Fruit fly (Drosophila melanogaster) whole organism, embryonic: ENCODE results near the gene CG17010.
A peak's percentile ranks its signal among the peaks of the same experiment; 100 is the strongest.

Experiments
- Atf3 ChIP-seq: fragments of 200-800 bp; sonication (Bioruptor generic); optimal IDR thresholded peaks from 3 replicates; lab custom pipeline; 2016; ENCODE audit warnings: missing biosample characterization, missing genetic modification characterization
- Atf6 ChIP-seq: fragments of 200-800 bp; sonication (Bioruptor generic); IDR thresholded peaks from 2 replicates; pipeline ENCODE4 v1.3.6; 2022; ENCODE audit warnings: missing biosample characterization, missing genetic modification characterization
- CG10366 ChIP-seq: fragments of 200-800 bp; sonication (Bioruptor generic); IDR thresholded peaks from 2 replicates; pipeline ENCODE4 v1.3.6; 2022; ENCODE audit warnings: missing biosample characterization, missing genetic modification characterization
- CG11456 ChIP-seq: fragments of 200-800 bp; sonication (Bioruptor generic); IDR thresholded peaks from 3 replicates; pipeline ENCODE4 v1.3.6; 2022; ENCODE audit warnings: missing biosample characterization, missing genetic modification characterization
- CG12659 ChIP-seq: fragments of 200-800 bp; sonication (Bioruptor generic); optimal IDR thresholded peaks from 3 replicates; lab custom pipeline; 2017; ENCODE audit warnings: mild to moderate bottlenecking, missing biosample characterization, missing genetic modification reagents, missing genetic modification characterization
- CG13123 ChIP-seq: fragments of 200-800 bp; sonication (Bioruptor generic); optimal IDR thresholded peaks from 2 replicates; lab custom pipeline; 2016; ENCODE audit warnings: missing biosample characterization, missing genetic modification characterization
- CG14710 ChIP-seq: fragments of 200-800 bp; sonication (Bioruptor generic); optimal IDR thresholded peaks from 3 replicates; lab custom pipeline; 2019; ENCODE audit warnings: missing biosample characterization, mild to moderate bottlenecking, missing genetic modification characterization, moderate library complexity
- CG1603 ChIP-seq: fragments of 200-800 bp; sonication (Bioruptor generic); optimal IDR thresholded peaks from 2 replicates; lab custom pipeline; 2019; ENCODE audit warnings: missing biosample characterization, mild to moderate bottlenecking, missing genetic modification characterization, moderate library complexity
- CG1832 ChIP-seq: fragments of 200-800 bp; sonication (Bioruptor generic); optimal IDR thresholded peaks from 2 replicates; lab custom pipeline; 2017; ENCODE audit warnings: missing biosample characterization, mild to moderate bottlenecking, missing genetic modification characterization, inconsistent platforms
- CG2116 ChIP-seq: fragments of 200-800 bp; sonication (Bioruptor generic); optimal IDR thresholded peaks from 3 replicates; lab custom pipeline; 2018; ENCODE audit warnings: missing biosample characterization, mild to moderate bottlenecking, missing genetic modification characterization
- CG2202 ChIP-seq: fragments of 200-800 bp; sonication (Bioruptor generic); optimal IDR thresholded peaks from 2 replicates; lab custom pipeline; 2018; ENCODE audit warnings: missing biosample characterization, mild to moderate bottlenecking, missing genetic modification characterization
- CG31441 ChIP-seq: fragments of 200-800 bp; sonication (Bioruptor generic); IDR thresholded peaks from 2 replicates; pipeline ENCODE4 v1.3.6; 2022; ENCODE audit warnings: missing biosample characterization, missing genetic modification characterization
- CG5953 ChIP-seq: fragments of 200-800 bp; sonication (Bioruptor generic); IDR thresholded peaks from 2 replicates; pipeline ENCODE4 v1.3.6; 2022; ENCODE audit warnings: missing biosample characterization, missing genetic modification characterization
- CG6854 ChIP-seq: fragments of 200-800 bp; sonication (Bioruptor generic); optimal IDR thresholded peaks from 3 replicates; lab custom pipeline; 2017; ENCODE audit warnings: missing biosample characterization, mild to moderate bottlenecking, missing genetic modification characterization
- CG7271 ChIP-seq: fragments of 200-800 bp; sonication (Bioruptor generic); optimal IDR thresholded peaks from 2 replicates; lab custom pipeline; 2018; ENCODE audit warnings: missing biosample characterization, mild to moderate bottlenecking, missing genetic modification characterization, moderate library complexity
- CG8290 ChIP-seq, 3 experiments: fragments of 200-800 bp; sonication (Bioruptor generic); optimal IDR thresholded peaks; 2 replicates each; lab custom pipeline; 2016 to 2019; ENCODE audit warnings: missing biosample characterization in 3 of 3, missing genetic modification characterization in 3 of 3, mild to moderate bottlenecking in 2 of 3, moderate library complexity in 1 of 3
- CG9727 ChIP-seq: fragments of 200-800 bp; sonication (Bioruptor generic); optimal IDR thresholded peaks from 3 replicates; lab custom pipeline; 2017; ENCODE audit warnings: missing biosample characterization, mild to moderate bottlenecking, missing genetic modification characterization
- Deaf1 ChIP-seq: fragments of 200-800 bp; optimal IDR thresholded peaks from 3 replicates; lab custom pipeline; 2019; ENCODE audit warnings: missing biosample characterization, mild to moderate bottlenecking, missing genetic modification characterization, moderate library complexity
- ERR ChIP-seq: fragments of 200-800 bp; sonication (Bioruptor generic); optimal IDR thresholded peaks from 2 replicates; lab custom pipeline; 2016; ENCODE audit warnings: missing biosample characterization, missing genetic modification characterization
- Elba2 ChIP-seq: fragments of 200-800 bp; sonication (Bioruptor generic); optimal IDR thresholded peaks from 3 replicates; lab custom pipeline; 2016; ENCODE audit warnings: missing biosample characterization, missing genetic modification characterization
- GATAe ChIP-seq: fragments of 200-800 bp; sonication (Bioruptor generic); conservative IDR thresholded peaks from 2 replicates; pipeline ENCODE4 v1.3.6; 2022; ENCODE audit warnings: missing biosample characterization, missing genetic modification characterization
- HLHmδ ChIP-seq: fragments of 200-800 bp; sonication (Bioruptor generic); optimal IDR thresholded peaks from 2 replicates; lab custom pipeline; 2018; ENCODE audit warnings: missing biosample characterization, mild to moderate bottlenecking, missing genetic modification characterization, moderate library complexity
- Jarid2 ChIP-seq: fragments of 200-800 bp; sonication (Bioruptor generic); optimal IDR thresholded peaks from 3 replicates; lab custom pipeline; 2017; ENCODE audit warnings: mild to moderate bottlenecking, missing biosample characterization, missing genetic modification reagents, missing genetic modification characterization
- MTF-1 ChIP-seq: fragments of 200-800 bp; sonication (Bioruptor generic); optimal IDR thresholded peaks from 2 replicates; lab custom pipeline; 2018; ENCODE audit warnings: missing biosample characterization, mild to moderate bottlenecking, missing genetic modification characterization, borderline replicate concordance
- Mes4 ChIP-seq: fragments of 200-800 bp; sonication (Bioruptor generic); optimal IDR thresholded peaks from 2 replicates; lab custom pipeline; 2016; ENCODE audit warnings: missing biosample characterization, missing genetic modification characterization
- Pdp1 ChIP-seq, 2 experiments: fragments of 200-800 bp; sonication (Bioruptor generic); optimal IDR thresholded peaks; 3 replicates each; lab custom pipeline; 2016; ENCODE audit warnings: missing biosample characterization in 2 of 2, missing genetic modification characterization in 2 of 2, mild to moderate bottlenecking in 1 of 2, moderate library complexity in 1 of 2
- Spps ChIP-seq: fragments of 200-800 bp; sonication (Bioruptor generic); optimal IDR thresholded peaks from 2 replicates; lab custom pipeline; 2018; ENCODE audit warnings: missing biosample characterization, mild to moderate bottlenecking, missing genetic modification characterization
- Usf ChIP-seq: fragments of 200-800 bp; sonication (Bioruptor generic); optimal IDR thresholded peaks from 2 replicates; lab custom pipeline; 2017; ENCODE audit warnings: missing genotype, missing biosample characterization, missing genetic modification characterization
- ab ChIP-seq: fragments of 200-800 bp; sonication (Bioruptor generic); optimal IDR thresholded peaks from 2 replicates; lab custom pipeline; 2016; ENCODE audit warnings: missing biosample characterization, missing genetic modification characterization
- bab2 ChIP-seq: fragments of 200-800 bp; sonication (Bioruptor generic); optimal IDR thresholded peaks from 2 replicates; lab custom pipeline; 2016; ENCODE audit warnings: missing biosample characterization, missing genetic modification characterization
- bcd ChIP-seq: fragments of 200-800 bp; sonication (Bioruptor generic); optimal IDR thresholded peaks from 2 replicates; lab custom pipeline; 2017; ENCODE audit warnings: missing biosample characterization, mild to moderate bottlenecking, missing genetic modification characterization
- crp ChIP-seq, 2 experiments: fragments of 200-800 bp; sonication (Bioruptor generic); optimal IDR thresholded peaks; 2 replicates in 1 of 2; 3 replicates in 1 of 2; lab custom pipeline; 2017; ENCODE audit warnings: missing biosample characterization in 2 of 2, missing genetic modification characterization in 2 of 2, mild to moderate bottlenecking in 1 of 2, moderate library complexity in 1 of 2
- danr ChIP-seq: fragments of 200-800 bp; sonication (Bioruptor generic); IDR thresholded peaks from 2 replicates; pipeline ENCODE4 v1.3.6; 2022; ENCODE audit warnings: missing biosample characterization, missing genetic modification characterization
- esg ChIP-seq: fragments of 200-800 bp; sonication (Bioruptor generic); conservative IDR thresholded peaks from 2 replicates; pipeline ENCODE4 v1.3.6; 2022; ENCODE audit warnings: missing biosample characterization, missing genetic modification characterization
- exex ChIP-seq: fragments of 200-800 bp; sonication (Bioruptor generic); optimal IDR thresholded peaks from 4 replicates; lab custom pipeline; 2018; ENCODE audit warnings: missing biosample characterization, mild to moderate bottlenecking, missing genetic modification characterization, moderate library complexity
- eyg ChIP-seq: fragments of 200-800 bp; sonication (Bioruptor generic); optimal IDR thresholded peaks from 3 replicates; lab custom pipeline; 2016; ENCODE audit warnings: missing biosample characterization, missing genetic modification characterization
- fd102C ChIP-seq: fragments of 200-800 bp; sonication (Bioruptor generic); optimal IDR thresholded peaks from 2 replicates; lab custom pipeline; 2018; ENCODE audit warnings: missing biosample characterization, mild to moderate bottlenecking, missing genetic modification characterization, moderate library complexity
- fd64A ChIP-seq: fragments of 200-800 bp; sonication (Bioruptor generic); optimal IDR thresholded peaks from 3 replicates; lab custom pipeline; 2018; ENCODE audit warnings: missing biosample characterization, mild to moderate bottlenecking, missing genetic modification characterization
- gce ChIP-seq: fragments of 200-800 bp; sonication (Bioruptor generic); IDR thresholded peaks from 3 replicates; pipeline ENCODE4 v1.3.6; 2022; ENCODE audit warnings: missing biosample characterization, missing genetic modification characterization
- hbn ChIP-seq: fragments of 200-800 bp; sonication (Bioruptor generic); IDR thresholded peaks from 2 replicates; pipeline ENCODE4 v1.3.6; 2022; ENCODE audit warnings: missing biosample characterization, missing genetic modification characterization; ENCODE audit not compliant: partially characterized antibody
- inv ChIP-seq: fragments of 200-800 bp; sonication (Bioruptor generic); IDR thresholded peaks from 2 replicates; pipeline ENCODE4 v1.3.6; 2022; ENCODE audit warnings: missing biosample characterization, missing genetic modification characterization; ENCODE audit not compliant: partially characterized antibody
- jing ChIP-seq: fragments of 200-800 bp; sonication (Bioruptor generic); optimal IDR thresholded peaks from 2 replicates; lab custom pipeline; 2018; ENCODE audit warnings: missing biosample characterization, mild to moderate bottlenecking, missing genetic modification characterization
- ken ChIP-seq: fragments of 200-800 bp; sonication (Bioruptor generic); IDR thresholded peaks from 3 replicates; pipeline ENCODE4 v1.3.6; 2022; ENCODE audit warnings: missing biosample characterization, missing genetic modification characterization
- maf-S ChIP-seq: fragments of 200-800 bp; sonication (Bioruptor generic); optimal IDR thresholded peaks from 2 replicates; lab custom pipeline; 2016; ENCODE audit warnings: missing biosample characterization, missing genetic modification characterization
- pho ChIP-seq: fragments of 200-800 bp; sonication (Bioruptor generic); optimal IDR thresholded peaks from 2 replicates; lab custom pipeline; 2016; ENCODE audit warnings: missing biosample characterization, missing genetic modification characterization
- salm ChIP-seq: fragments of 200-800 bp; sonication (Bioruptor generic); optimal IDR thresholded peaks from 2 replicates; lab custom pipeline; 2018; ENCODE audit warnings: missing biosample characterization, mild to moderate bottlenecking, missing genetic modification characterization
- sens-2 ChIP-seq: fragments of 200-800 bp; sonication (Bioruptor generic); IDR thresholded peaks from 2 replicates; pipeline ENCODE4 v1.3.6; 2022; ENCODE audit warnings: missing biosample characterization, missing genetic modification characterization
- sim ChIP-seq: fragments of 200-800 bp; sonication (Bioruptor generic); IDR thresholded peaks from 2 replicates; pipeline ENCODE4 v1.3.6; 2022; ENCODE audit warnings: missing biosample characterization, missing genetic modification characterization
- toy ChIP-seq: fragments of 200-800 bp; sonication (Bioruptor generic); IDR thresholded peaks from 2 replicates; pipeline ENCODE4 v1.3.6; 2022; ENCODE audit warnings: missing biosample characterization, missing genetic modification characterization
- vfl ChIP-seq: fragments of 200-800 bp; sonication (Bioruptor generic); optimal IDR thresholded peaks from 2 replicates; lab custom pipeline; 2016; ENCODE audit warnings: missing biosample characterization, missing genetic modification characterization
- vnd ChIP-seq: fragments of 200-800 bp; sonication (Bioruptor generic); IDR thresholded peaks from 3 replicates; pipeline ENCODE4 v1.3.6; 2022; ENCODE audit warnings: missing biosample characterization, missing genetic modification characterization; ENCODE audit not compliant: partially characterized antibody

CG17010 gene

dm6 chr2L:12347862-12348261, 8.4 kb upstream of the CG17010 start (continued):
- no peak for TF ChIP-seq CG7271 (tag; lab: Kevin White, UChicago)
- no peak for TF ChIP-seq Elba2 (GFP tag; lab: Kevin White, UChicago)
- no peak for TF ChIP-seq CG5953
- TF ChIP-seq CG1603 (tag; lab: Kevin White, UChicago): no peak
- TF ChIP-seq sim: no peak
- TF ChIP-seq GATAe (GFP tag; lab: Robert Waterston, UW): peak; percentile 93
- peak; percentile 35; the same call in 1 of the 2 replicates for TF ChIP-seq sens-2
- TF ChIP-seq exex (tag; lab: Kevin White, UChicago): peak; percentile 99
- TF ChIP-seq CG1832 (GFP tag; lab: Kevin White, UChicago): no peak
- TF ChIP-seq CG9727 (GFP tag; lab: Kevin White, UChicago): no peak
- TF ChIP-seq CG14710: no peak
- TF ChIP-seq fd102C (GFP tag; lab: Kevin White, UChicago): no peak
- TF ChIP-seq CG31441 (GFP tag; lab: Robert Waterston, UW): no peak
- TF ChIP-seq Deaf1 (tag; lab: Kevin White, UChicago): peak; percentile 44
- no peak for TF ChIP-seq jing (GFP tag; lab: Kevin White, UChicago)
- no peak for TF ChIP-seq salm
- no peak for TF ChIP-seq fd64A (GFP tag; lab: Kevin White, UChicago)
- TF ChIP-seq inv (GFP tag; lab: Robert Waterston, UW): no peak
- no peak for TF ChIP-seq Atf6 (GFP tag; lab: Robert Waterston, UW)
- no peak for TF ChIP-seq ERR (GFP tag; lab: Kevin White, UChicago)
- TF ChIP-seq CG12659 (GFP tag; lab: Kevin White, UChicago): no peak
- no peak for TF ChIP-seq toy (GFP tag; lab: Robert Waterston, UW)
- no peak for TF ChIP-seq esg (GFP tag; lab: Robert Waterston, UW)
- no peak for TF ChIP-seq CG2202 (tag; lab: Kevin White, UChicago)
- TF ChIP-seq ken (GFP tag; lab: Robert Waterston, UW): 0 out of 3 replicates have a peak, but pooled peaks have one; percentile 14
- TF ChIP-seq CG8290 (GFP tag; optimal IDR thresholded peaks at IDR 0.05; lab: Kevin White, UChicago): no peak
- TF ChIP-seq CG8290 (tag; optimal IDR thresholded peaks at IDR 0.05; lab: Kevin White, UChicago): peak in 1 of 2 experiments; percentile 2
- no peak for TF ChIP-seq ab (GFP tag; lab: Kevin White, UChicago)
- no peak for TF ChIP-seq bab2 (GFP tag; lab: Kevin White, UChicago)
- TF ChIP-seq vfl (GFP tag; lab: Kevin White, UChicago): no peak
- no peak for TF ChIP-seq CG11456
- no peak for TF ChIP-seq CG6854 (GFP tag; lab: Kevin White, UChicago)
- TF ChIP-seq Jarid2 (GFP tag; lab: Kevin White, UChicago): peak; percentile 53
- TF ChIP-seq Pdp1 (GFP tag; optimal IDR thresholded peaks at IDR 0.05; lab: Kevin White, UChicago): peak in 1 of 2 experiments; percentile 64
- no peak for TF ChIP-seq Atf3 (GFP tag; lab: Kevin White, UChicago)
- TF ChIP-seq bcd (GFP tag; lab: Kevin White, UChicago): no peak
- no peak for TF ChIP-seq Usf (GFP tag; lab: Kevin White, UChicago)
- TF ChIP-seq hbn (GFP tag; lab: Robert Waterston, UW): no peak
- no peak for TF ChIP-seq Mes4 (GFP tag; lab: Kevin White, UChicago)
- TF ChIP-seq pho (GFP tag; lab: Kevin White, UChicago): no peak
- no peak for TF ChIP-seq CG10366 (GFP tag; lab: Robert Waterston, UW)
- peak; percentile 29 for TF ChIP-seq MTF-1 (GFP tag; lab: Kevin White, UChicago)
- TF ChIP-seq crp (GFP tag; optimal IDR thresholded peaks at IDR 0.05; lab: Kevin White, UChicago): no peak
- TF ChIP-seq gce (GFP tag; lab: Robert Waterston, UW): no peak
- TF ChIP-seq eyg (GFP tag; lab: Kevin White, UChicago): no peak
- TF ChIP-seq HLHmδ (GFP tag; lab: Kevin White, UChicago): no peak
- TF ChIP-seq CG2116 (GFP tag; lab: Kevin White, UChicago): no peak
- TF ChIP-seq maf-S (GFP tag; lab: Kevin White, UChicago): no peak
- TF ChIP-seq Spps: no peak
- no peak for TF ChIP-seq CG13123
- no peak for TF ChIP-seq vnd (GFP tag; lab: Robert Waterston, UW)
- TF ChIP-seq danr (GFP tag; lab: Robert Waterston, UW): no peak
